Fruit fly (Drosophila melanogaster): ENCODE data around the gene CG14297.

dm6 chr3R:18915644-18916194 lies 17.8 kb downstream of the CG14297 start:
- TF ChIP-seq psq (optimal IDR thresholded peaks at IDR 0.05) (no peak), ttk (optimal IDR thresholded peaks at IDR 0.05) (no peak)
